Fruit fly (Drosophila melanogaster) whole organism, embryonic: Measurements from ENCODE around the gene amn.
A peak's percentile ranks its signal among the peaks of the same experiment; 100 is the strongest.

ENCODE experiments used
- Abd-B ChIP-seq: fragments of 200-800 bp; sonication (Bioruptor generic); optimal IDR thresholded peaks from 2 replicates; lab custom pipeline; 2018; ENCODE audit warnings: missing biosample characterization, mild to moderate bottlenecking, missing genetic modification characterization, moderate library complexity
- Antp ChIP-seq: fragments of 200-800 bp; sonication (Bioruptor generic); optimal IDR thresholded peaks from 3 replicates; lab custom pipeline; 2016; ENCODE audit warnings: missing biosample characterization, missing genetic modification characterization
- B-H2 ChIP-seq: fragments of 200-800 bp; sonication (Bioruptor generic); optimal IDR thresholded peaks from 2 replicates; lab custom pipeline; 2018; ENCODE audit warnings: missing biosample characterization, mild to moderate bottlenecking, missing genetic modification characterization
- BEAF-32 ChIP-seq: fragments of 200-800 bp; sonication (Bioruptor generic); optimal IDR thresholded peaks from 3 replicates; lab custom pipeline; 2017; ENCODE audit warnings: missing biosample characterization, missing genetic modification characterization, mild to moderate bottlenecking, moderate library complexity, missing genetic modification reagents
- CG11696 ChIP-seq: fragments of 200-800 bp; sonication (Bioruptor generic); IDR thresholded peaks from 2 replicates; pipeline ENCODE4 v1.3.6; 2022; ENCODE audit warnings: missing biosample characterization, missing genetic modification characterization
- CG13624 ChIP-seq: fragments of 200-800 bp; sonication (Bioruptor generic); optimal IDR thresholded peaks from 2 replicates; lab custom pipeline; 2016; ENCODE audit warnings: missing biosample characterization, missing genetic modification characterization
- CG14710 ChIP-seq: fragments of 200-800 bp; sonication (Bioruptor generic); optimal IDR thresholded peaks from 3 replicates; lab custom pipeline; 2019; ENCODE audit warnings: missing biosample characterization, mild to moderate bottlenecking, missing genetic modification characterization, moderate library complexity
- CG15479 ChIP-seq: fragments of 200-800 bp; sonication (Bioruptor generic); optimal IDR thresholded peaks from 3 replicates; lab custom pipeline; 2019; ENCODE audit warnings: missing biosample characterization, mild to moderate bottlenecking, missing genetic modification characterization, moderate library complexity
- CG16815 ChIP-seq: fragments of 200-800 bp; sonication (Bioruptor generic); optimal IDR thresholded peaks from 3 replicates; lab custom pipeline; 2017; ENCODE audit warnings: missing biosample characterization, mild to moderate bottlenecking, missing genetic modification characterization
- CG17361 ChIP-seq: fragments of 200-800 bp; sonication (Bioruptor generic); IDR thresholded peaks from 3 replicates; pipeline ENCODE4 v1.3.6; 2022; ENCODE audit warnings: missing biosample characterization, missing genetic modification characterization
- CG1832 ChIP-seq: fragments of 200-800 bp; sonication (Bioruptor generic); optimal IDR thresholded peaks from 2 replicates; lab custom pipeline; 2017; ENCODE audit warnings: missing biosample characterization, mild to moderate bottlenecking, missing genetic modification characterization, inconsistent platforms
- CG2120 ChIP-seq: fragments of 200-800 bp; sonication (Bioruptor generic); optimal IDR thresholded peaks from 3 replicates; lab custom pipeline; 2016; ENCODE audit warnings: missing biosample characterization, missing genetic modification characterization
- CG2875 ChIP-seq: fragments of 200-800 bp; sonication (Bioruptor generic); optimal IDR thresholded peaks from 2 replicates; lab custom pipeline; 2017; ENCODE audit warnings: missing biosample characterization, mild to moderate bottlenecking, missing genetic modification characterization, missing genetic modification reagents
- CG34224 ChIP-seq: fragments of 200-800 bp; sonication (Bioruptor generic); IDR thresholded peaks from 3 replicates; pipeline ENCODE4 v1.3.6; 2022; ENCODE audit warnings: missing biosample characterization, missing genetic modification characterization; ENCODE audit not compliant: partially characterized antibody
- CG4282 ChIP-seq: fragments of 200-800 bp; sonication (Bioruptor generic); optimal IDR thresholded peaks from 2 replicates; lab custom pipeline; 2016; ENCODE audit warnings: missing biosample characterization, missing genetic modification characterization
- CG6175 ChIP-seq: fragments of 200-800 bp; sonication (Bioruptor generic); IDR thresholded peaks from 3 replicates; pipeline ENCODE4 v1.3.6; 2022; ENCODE audit warnings: missing biosample characterization, missing genetic modification characterization
- CG6654 ChIP-seq: fragments of 200-800 bp; sonication (Bioruptor generic); optimal IDR thresholded peaks from 2 replicates; lab custom pipeline; 2017; ENCODE audit warnings: missing biosample characterization, mild to moderate bottlenecking, missing genetic modification characterization
- CG7556 ChIP-seq: fragments of 200-800 bp; sonication (Bioruptor generic); optimal IDR thresholded peaks from 2 replicates; lab custom pipeline; 2017; ENCODE audit warnings: missing biosample characterization, mild to moderate bottlenecking, missing genetic modification characterization
- CG8089 ChIP-seq: fragments of 200-800 bp; sonication (Bioruptor generic); optimal IDR thresholded peaks from 3 replicates; lab custom pipeline; 2016; ENCODE audit warnings: missing biosample characterization, missing genetic modification characterization
- CG8281 ChIP-seq: fragments of 200-800 bp; sonication (Bioruptor generic); optimal IDR thresholded peaks from 2 replicates; lab custom pipeline; 2018; ENCODE audit warnings: missing biosample characterization, mild to moderate bottlenecking, missing genetic modification characterization, moderate library complexity
- CG9437 ChIP-seq: fragments of 200-800 bp; sonication (Bioruptor generic); optimal IDR thresholded peaks from 2 replicates; lab custom pipeline; 2018; ENCODE audit warnings: missing biosample characterization, mild to moderate bottlenecking, missing genetic modification characterization
- CG9932 ChIP-seq: fragments of 200-800 bp; sonication (Bioruptor generic); IDR thresholded peaks from 2 replicates; pipeline ENCODE4 v1.3.6; 2022; ENCODE audit warnings: missing biosample characterization, missing genetic modification characterization
- CHES-1-like ChIP-seq: fragments of 200-800 bp; sonication (Bioruptor generic); optimal IDR thresholded peaks from 2 replicates; lab custom pipeline; 2016; ENCODE audit warnings: missing biosample characterization, missing genetic modification characterization
- CTCF ChIP-seq: fragments of 200-800 bp; sonication (Bioruptor generic); optimal IDR thresholded peaks from 2 replicates; lab custom pipeline; 2017; ENCODE audit warnings: missing biosample characterization, mild to moderate bottlenecking, missing genetic modification characterization, moderate library complexity
- CoRest ChIP-seq: fragments of 200-800 bp; sonication (Bioruptor generic); optimal IDR thresholded peaks from 3 replicates; lab custom pipeline; 2018; ENCODE audit warnings: missing biosample characterization, mild to moderate bottlenecking, missing genetic modification characterization, moderate library complexity
- Dad ChIP-seq: fragments of 200-800 bp; sonication (Bioruptor generic); optimal IDR thresholded peaks from 3 replicates; lab custom pipeline; 2016; ENCODE audit warnings: missing biosample characterization, missing genetic modification characterization
- Dbx ChIP-seq: fragments of 200-800 bp; sonication (Bioruptor generic); IDR thresholded peaks from 3 replicates; pipeline ENCODE4 v1.3.6; 2022; ENCODE audit warnings: missing biosample characterization, missing genetic modification characterization
- HLHmδ ChIP-seq: fragments of 200-800 bp; sonication (Bioruptor generic); optimal IDR thresholded peaks from 2 replicates; lab custom pipeline; 2018; ENCODE audit warnings: missing biosample characterization, mild to moderate bottlenecking, missing genetic modification characterization, moderate library complexity
- MTF-1 ChIP-seq: fragments of 200-800 bp; sonication (Bioruptor generic); optimal IDR thresholded peaks from 2 replicates; lab custom pipeline; 2018; ENCODE audit warnings: missing biosample characterization, mild to moderate bottlenecking, missing genetic modification characterization, borderline replicate concordance
- Med ChIP-seq: fragments of 200-800 bp; sonication (Bioruptor generic); peaks from one replicate; lab custom pipeline; 2016; ENCODE audit warnings: missing biosample characterization, missing genetic modification characterization, mild to moderate bottlenecking, inconsistent platforms, moderate library complexity
- Meics ChIP-seq: fragments of 200-800 bp; sonication (Bioruptor generic); optimal IDR thresholded peaks from 2 replicates; lab custom pipeline; 2017; ENCODE audit warnings: missing biosample characterization, mild to moderate bottlenecking, missing genetic modification characterization
- Nf-YC ChIP-seq: fragments of 200-800 bp; optimal IDR thresholded peaks from 3 replicates; lab custom pipeline; 2019; ENCODE audit warnings: missing biosample characterization, mild to moderate bottlenecking, missing genetic modification characterization, moderate library complexity
- Rfx ChIP-seq: fragments of 200-800 bp; sonication (Bioruptor generic); IDR thresholded peaks from 2 replicates; pipeline ENCODE4 v1.3.6; 2022; ENCODE audit warnings: missing biosample characterization, missing genetic modification characterization
- Usf ChIP-seq: fragments of 200-800 bp; sonication (Bioruptor generic); optimal IDR thresholded peaks from 2 replicates; lab custom pipeline; 2017; ENCODE audit warnings: missing genotype, missing biosample characterization, missing genetic modification characterization
- cg ChIP-seq: fragments of 200-800 bp; sonication (Bioruptor generic); optimal IDR thresholded peaks from 3 replicates; lab custom pipeline; 2019; ENCODE audit warnings: missing biosample characterization, mild to moderate bottlenecking, missing genetic modification characterization, moderate library complexity
- chinmo ChIP-seq: fragments of 200-800 bp; sonication (Bioruptor generic); IDR thresholded peaks from 4 replicates; pipeline ENCODE4 v1.3.6; 2022; ENCODE audit warnings: missing biosample characterization, missing genetic modification characterization; ENCODE audit not compliant: partially characterized antibody
- crol ChIP-seq: fragments of 200-800 bp; sonication (Bioruptor generic); IDR thresholded peaks from 2 replicates; pipeline ENCODE4 v1.3.6; 2022; ENCODE audit warnings: missing biosample characterization, missing genetic modification characterization
- grau ChIP-seq: fragments of 200-800 bp; optimal IDR thresholded peaks from 3 replicates; lab custom pipeline; 2019; ENCODE audit warnings: missing biosample characterization, mild to moderate bottlenecking, missing genetic modification characterization, moderate library complexity
- hkb ChIP-seq, 2 experiments: fragments of 200-800 bp in 1 of 2; fragments of >200 bp in 1 of 2; sonication (Bioruptor generic) in 1 of 2; IDR thresholded peaks in 1 of 2; optimal IDR thresholded peaks in 1 of 2; 2 replicates each; pipeline versions ENCODE4 v1.3.6 to Lab custom; 2017 to 2022; ENCODE audit warnings: missing biosample characterization in 1 of 2, missing genetic modification characterization in 1 of 2
- lmd ChIP-seq: fragments of 200-800 bp; sonication (Bioruptor generic); IDR thresholded peaks from 2 replicates; pipeline ENCODE4 v1.3.6; 2022; ENCODE audit warnings: missing biosample characterization, missing genetic modification characterization
- row ChIP-seq: fragments of 200-800 bp; sonication (Bioruptor generic); IDR thresholded peaks from 3 replicates; pipeline ENCODE4 v1.3.6; 2022; ENCODE audit warnings: missing biosample characterization, missing genetic modification characterization
- sens ChIP-seq: fragments of 200-800 bp; sonication (Bioruptor generic); peaks from one replicate; lab custom pipeline; 2016; ENCODE audit warnings: missing biosample characterization, missing genetic modification characterization
- shn ChIP-seq: fragments of 200-800 bp; sonication (Bioruptor generic); optimal IDR thresholded peaks from 3 replicates; lab custom pipeline; 2016; ENCODE audit warnings: missing biosample characterization, missing genetic modification characterization
- sug ChIP-seq: fragments of 200-800 bp; optimal IDR thresholded peaks from 2 replicates; lab custom pipeline; 2019; ENCODE audit warnings: missing biosample characterization, mild to moderate bottlenecking, missing genetic modification characterization, moderate library complexity
- tll ChIP-seq, 2 experiments: fragments of 200-800 bp in 1 of 2; fragments of >200 bp in 1 of 2; sonication (Bioruptor generic) in 1 of 2; optimal IDR thresholded peaks; 2 replicates each; lab custom pipeline; 2017 to 2019; ENCODE audit warnings: missing biosample characterization in 2 of 2, missing genetic modification characterization in 2 of 2, mild to moderate bottlenecking in 1 of 2, moderate library complexity in 1 of 2
- unc-4 ChIP-seq: fragments of 200-800 bp; sonication (Bioruptor generic); IDR thresholded peaks from 2 replicates; pipeline ENCODE4 v1.3.6; 2022; ENCODE audit warnings: missing biosample characterization, missing genetic modification characterization; ENCODE audit not compliant: partially characterized antibody
- vnd ChIP-seq: fragments of 200-800 bp; sonication (Bioruptor generic); IDR thresholded peaks from 3 replicates; pipeline ENCODE4 v1.3.6; 2022; ENCODE audit warnings: missing biosample characterization, missing genetic modification characterization; ENCODE audit not compliant: partially characterized antibody
- z ChIP-seq: fragments of 200-800 bp; sonication (Bioruptor generic); IDR thresholded peaks from 3 replicates; pipeline ENCODE4 v1.3.6; 2022; ENCODE audit warnings: missing biosample characterization, missing genetic modification characterization

Gene amn

dm6 chrX:19897991-19898473 lies 8.2 kb upstream of the amn start (continued):
- no peak for TF ChIP-seq CG9932
- TF ChIP-seq CG2875 (GFP tag; lab: Kevin White, UChicago): no peak
- TF ChIP-seq CG7556: no peak
- TF ChIP-seq CG1832 (GFP tag; lab: Kevin White, UChicago): peak; percentile 47
- no peak for TF ChIP-seq MTF-1 (GFP tag; lab: Kevin White, UChicago)
- TF ChIP-seq CG4282 (GFP tag; lab: Kevin White, UChicago): no peak
- no peak for TF ChIP-seq Dbx
- peak; percentile 67 for TF ChIP-seq Med (GFP tag; lab: Kevin White, UChicago)
- no peak for TF ChIP-seq CG16815
- peak; percentile 78 for TF ChIP-seq CG9437 (GFP tag; lab: Kevin White, UChicago)
- TF ChIP-seq Nf-YC (tag; lab: Kevin White, UChicago): peak; percentile 5
- peak in 1 of 2 experiments; percentile 70 for TF ChIP-seq tll (GFP tag; optimal IDR thresholded peaks at IDR 0.05; lab: Kevin White, UChicago)
- TF ChIP-seq Usf: no peak
- no peak for TF ChIP-seq lmd (GFP tag; lab: Robert Waterston, UW)
- 0 out of 2 replicates have a peak, but pooled peaks have one; percentile 19 for TF ChIP-seq unc-4 (GFP tag; lab: Robert Waterston, UW)
- TF ChIP-seq CG34224: no peak
- TF ChIP-seq Meics (GFP tag; lab: Kevin White, UChicago): peak; percentile 21
- 0 out of 4 replicates have a peak, but pooled peaks have one; percentile 8 for TF ChIP-seq chinmo
- TF ChIP-seq HLHmδ (GFP tag; lab: Kevin White, UChicago): no peak
- peak; percentile 4 for TF ChIP-seq CoRest (tag; lab: Kevin White, UChicago)
- TF ChIP-seq CG17361: no peak
- TF ChIP-seq CG13624 (GFP tag; lab: Kevin White, UChicago): no peak
- peak; percentile 16 for TF ChIP-seq CG2120 (GFP tag; lab: Kevin White, UChicago)
- peak; percentile 6 for TF ChIP-seq BEAF-32 (GFP tag; lab: Kevin White, UChicago)
- no peak for TF ChIP-seq crol (GFP tag; lab: Robert Waterston, UW)
- TF ChIP-seq CG6654 (GFP tag; lab: Kevin White, UChicago): no peak

dm6 chrX:19897328-19897990 lies 7.6 kb upstream of the amn start:
- TF ChIP-seq tll (GFP tag; optimal IDR thresholded peaks at IDR 0.05; lab: Kevin White, UChicago) (peak in 1 of 2 experiments; percentile 56), shn (GFP tag; lab: Kevin White, UChicago) (peak; percentile 1), Abd-B (GFP tag; lab: Kevin White, UChicago) (no peak), vnd (0 out of 3 replicates have a peak, but pooled peaks have one; percentile 9), CG11696 (peak; percentile 77), z (GFP tag; lab: Robert Waterston, UW) (0 out of 3 replicates have a peak, but pooled peaks have one; percentile 14), CG14710 (tag; lab: Kevin White, UChicago) (no peak), sens (GFP tag; lab: Kevin White, UChicago) (peak; percentile 58), Dad (GFP tag; lab: Kevin White, UChicago) (no peak), CG6175 (0 out of 3 replicates have a peak, but pooled peaks have one; percentile 12), B-H2 (no peak), CTCF (GFP tag; lab: Kevin White, UChicago) (peak; percentile 87), CHES-1-like (GFP tag; lab: Kevin White, UChicago) (peak; percentile 11), CG15479 (peak; percentile 39), BEAF-32 (GFP tag; lab: Kevin White, UChicago) (peak; percentile 20), hkb (optimal IDR thresholded peaks at IDR 0.05; lab: Kevin White, UChicago) (no peak), hkb (GFP tag; IDR thresholded peaks at IDR 0.05; lab: Robert Waterston, UW) (no peak), sug (tag; lab: Kevin White, UChicago) (no peak), grau (peak; percentile 92), Rfx (GFP tag; lab: Robert Waterston, UW) (0 out of 2 replicates have a peak, but pooled peaks have one; percentile 11), cg (peak; percentile 20), row (peak; percentile 85; the same call in 2 of the 3 replicates), CG8089 (GFP tag; lab: Kevin White, UChicago) (no peak), CoRest (tag; lab: Kevin White, UChicago) (no peak), CG8281 (no peak), Antp (GFP tag; lab: Kevin White, UChicago) (no peak)
